Fruit fly (Drosophila melanogaster) whole organism, embryonic: ENCODE measurements around the gene CG4338.

ENCODE experiments used
- Antp ChIP-seq: fragments of 200-800 bp; sonication (Bioruptor generic); optimal IDR thresholded peaks from 3 replicates; lab custom pipeline; 2016; ENCODE audit warnings: missing biosample characterization, missing genetic modification characterization
- Blimp-1 ChIP-seq: fragments of 200-800 bp; sonication (Bioruptor generic); optimal IDR thresholded peaks from 3 replicates; lab custom pipeline; 2018; ENCODE audit warnings: missing biosample characterization, missing genetic modification characterization, mild to moderate bottlenecking, moderate library complexity, missing genetic modification reagents
- CG10462 ChIP-seq: fragments of 200-800 bp; sonication (Bioruptor generic); optimal IDR thresholded peaks from 2 replicates; lab custom pipeline; 2016; ENCODE audit warnings: missing biosample characterization, missing genetic modification characterization
- CG10543 ChIP-seq: fragments of 200-800 bp; sonication (Bioruptor generic); optimal IDR thresholded peaks from 3 replicates; lab custom pipeline; 2017; ENCODE audit warnings: missing biosample characterization, mild to moderate bottlenecking, missing genetic modification characterization, moderate library complexity
- CG15269 ChIP-seq: fragments of 200-800 bp; sonication (Bioruptor generic); optimal IDR thresholded peaks from 2 replicates; lab custom pipeline; 2018; ENCODE audit warnings: missing biosample characterization, mild to moderate bottlenecking, missing genetic modification characterization, moderate library complexity
- CG15601 ChIP-seq: fragments of 200-800 bp; sonication (Bioruptor generic); optimal IDR thresholded peaks from 3 replicates; lab custom pipeline; 2019; ENCODE audit warnings: missing biosample characterization, mild to moderate bottlenecking, missing genetic modification characterization, moderate library complexity
- CG15696 ChIP-seq: fragments of 200-800 bp; sonication (Bioruptor generic); optimal IDR thresholded peaks from 2 replicates; lab custom pipeline; 2019; ENCODE audit warnings: missing biosample characterization, mild to moderate bottlenecking, missing genetic modification characterization, moderate library complexity
- CG16815 ChIP-seq: fragments of 200-800 bp; sonication (Bioruptor generic); optimal IDR thresholded peaks from 3 replicates; lab custom pipeline; 2017; ENCODE audit warnings: missing biosample characterization, mild to moderate bottlenecking, missing genetic modification characterization
- CG17802 ChIP-seq: fragments of 200-800 bp; sonication (Bioruptor generic); optimal IDR thresholded peaks from 2 replicates; lab custom pipeline; 2018; ENCODE audit warnings: missing biosample characterization, mild to moderate bottlenecking, missing genetic modification characterization, moderate library complexity
- CG18476 ChIP-seq: fragments of 200-800 bp; sonication (Bioruptor generic); optimal IDR thresholded peaks from 2 replicates; lab custom pipeline; 2016; ENCODE audit warnings: missing biosample characterization, mild to moderate bottlenecking, missing genetic modification characterization
- CG2120 ChIP-seq: fragments of 200-800 bp; sonication (Bioruptor generic); optimal IDR thresholded peaks from 3 replicates; lab custom pipeline; 2016; ENCODE audit warnings: missing biosample characterization, missing genetic modification characterization
- CG34224 ChIP-seq: fragments of 200-800 bp; sonication (Bioruptor generic); IDR thresholded peaks from 3 replicates; pipeline ENCODE4 v1.3.6; 2022; ENCODE audit warnings: missing biosample characterization, missing genetic modification characterization; ENCODE audit not compliant: partially characterized antibody
- CG42726 ChIP-seq: fragments of 200-800 bp; sonication (Bioruptor generic); IDR thresholded peaks from 2 replicates; pipeline ENCODE4 v1.3.6; 2022; ENCODE audit warnings: missing biosample characterization, missing genetic modification characterization; ENCODE audit not compliant: partially characterized antibody
- CG6813 ChIP-seq: fragments of 200-800 bp; sonication (Bioruptor generic); optimal IDR thresholded peaks from 2 replicates; lab custom pipeline; 2017; ENCODE audit warnings: missing biosample characterization, missing genetic modification characterization, mild to moderate bottlenecking, moderate library complexity, missing genetic modification reagents
- CG6854 ChIP-seq: fragments of 200-800 bp; sonication (Bioruptor generic); optimal IDR thresholded peaks from 3 replicates; lab custom pipeline; 2017; ENCODE audit warnings: missing biosample characterization, mild to moderate bottlenecking, missing genetic modification characterization
- CG7745 ChIP-seq: fragments of 200-800 bp; sonication (Bioruptor generic); optimal IDR thresholded peaks from 2 replicates; lab custom pipeline; 2018; ENCODE audit warnings: missing biosample characterization, mild to moderate bottlenecking, missing genetic modification characterization, moderate library complexity
- CG9817 ChIP-seq: fragments of 200-800 bp; sonication (Bioruptor generic); optimal IDR thresholded peaks from 2 replicates; lab custom pipeline; 2018; ENCODE audit warnings: missing biosample characterization, mild to moderate bottlenecking, missing genetic modification characterization, moderate library complexity
- CkIIα-i1 ChIP-seq: fragments of 200-800 bp; sonication (Bioruptor generic); IDR thresholded peaks from 2 replicates; pipeline ENCODE4 v1.3.6; 2022; ENCODE audit warnings: missing biosample characterization, missing genetic modification characterization
- E2f2 ChIP-seq: fragments of 200-800 bp; sonication (Bioruptor generic); IDR thresholded peaks from 2 replicates; pipeline ENCODE4 v1.3.6; 2022; ENCODE audit warnings: missing biosample characterization, missing genetic modification characterization
- GATAe ChIP-seq: fragments of 200-800 bp; sonication (Bioruptor generic); conservative IDR thresholded peaks from 2 replicates; pipeline ENCODE4 v1.3.6; 2022; ENCODE audit warnings: missing biosample characterization, missing genetic modification characterization
- Hr51 ChIP-seq, 2 experiments: fragments of 200-800 bp; sonication (Bioruptor generic); optimal IDR thresholded peaks; 2 replicates in 1 of 2; 3 replicates in 1 of 2; lab custom pipeline; 2016 to 2018; ENCODE audit warnings: missing biosample characterization in 2 of 2, missing genetic modification characterization in 2 of 2, mild to moderate bottlenecking in 1 of 2, moderate library complexity in 1 of 2
- Lhr ChIP-seq: fragments of 200-800 bp; sonication (Bioruptor generic); optimal IDR thresholded peaks from 3 replicates; lab custom pipeline; 2017; ENCODE audit warnings: mild to moderate bottlenecking, missing biosample characterization, missing genetic modification reagents, missing genetic modification characterization
- Lpt ChIP-seq: fragments of >200 bp; optimal IDR thresholded peaks from 2 replicates; lab custom pipeline; 2018; ENCODE audit warnings: missing biosample characterization, missing genetic modification characterization
- MBD-R2 ChIP-seq: fragments of 200-800 bp; sonication (Bioruptor generic); IDR thresholded peaks from 2 replicates; pipeline ENCODE4 v1.3.6; 2022; ENCODE audit warnings: missing biosample characterization, missing genetic modification characterization
- Max ChIP-seq: fragments of 200-800 bp; sonication (Bioruptor generic); optimal IDR thresholded peaks from 2 replicates; lab custom pipeline; 2016; ENCODE audit warnings: missing biosample characterization, mild to moderate bottlenecking, missing genetic modification characterization
- Rfx ChIP-seq: fragments of 200-800 bp; sonication (Bioruptor generic); IDR thresholded peaks from 2 replicates; pipeline ENCODE4 v1.3.6; 2022; ENCODE audit warnings: missing biosample characterization, missing genetic modification characterization
- Sin3A ChIP-seq: fragments of >200 bp; optimal IDR thresholded peaks from 2 replicates; lab custom pipeline; 2018
- Sry-δ ChIP-seq: fragments of 200-800 bp; sonication (Bioruptor generic); optimal IDR thresholded peaks from 2 replicates; lab custom pipeline; 2016; ENCODE audit warnings: missing biosample characterization, missing genetic modification characterization
- amos ChIP-seq: fragments of 200-800 bp; sonication (Bioruptor generic); IDR thresholded peaks from 2 replicates; pipeline ENCODE4 v1.3.6; 2022; ENCODE audit warnings: missing biosample characterization, missing genetic modification characterization; ENCODE audit not compliant: partially characterized antibody
- ap ChIP-seq: fragments of 200-800 bp; sonication (Bioruptor generic); IDR thresholded peaks from 2 replicates; pipeline ENCODE4 v1.3.6; 2022; ENCODE audit warnings: missing biosample characterization, missing genetic modification characterization
- br ChIP-seq: fragments of >200 bp; optimal IDR thresholded peaks from 2 replicates; lab custom pipeline; 2017
- bsh ChIP-seq, 2 experiments: fragments of 200-800 bp; sonication (Bioruptor generic); optimal IDR thresholded peaks; 2 replicates each; lab custom pipeline; 2017 to 2018; ENCODE audit warnings: mild to moderate bottlenecking in 2 of 2, missing biosample characterization in 2 of 2, missing genetic modification characterization in 2 of 2, moderate library complexity in 1 of 2
- caup ChIP-seq: fragments of 200-800 bp; sonication (Bioruptor generic); optimal IDR thresholded peaks from 3 replicates; lab custom pipeline; 2017; ENCODE audit warnings: missing biosample characterization, mild to moderate bottlenecking, missing genetic modification characterization, moderate library complexity; ENCODE audit not compliant: severe bottlenecking
- ci ChIP-seq: fragments of 200-800 bp; sonication (Bioruptor generic); IDR thresholded peaks from 3 replicates; pipeline ENCODE4 v1.3.6; 2022; ENCODE audit warnings: missing biosample characterization, missing genetic modification characterization
- crc ChIP-seq: fragments of 200-800 bp; sonication (Bioruptor generic); optimal IDR thresholded peaks from 2 replicates; lab custom pipeline; 2016; ENCODE audit warnings: missing biosample characterization, missing genetic modification characterization
- crp ChIP-seq, 2 experiments: fragments of 200-800 bp; sonication (Bioruptor generic); optimal IDR thresholded peaks; 2 replicates in 1 of 2; 3 replicates in 1 of 2; lab custom pipeline; 2017; ENCODE audit warnings: missing biosample characterization in 2 of 2, missing genetic modification characterization in 2 of 2, mild to moderate bottlenecking in 1 of 2, moderate library complexity in 1 of 2
- en ChIP-seq: fragments of 200-800 bp; sonication (Bioruptor generic); optimal IDR thresholded peaks from 2 replicates; lab custom pipeline; 2016; ENCODE audit warnings: missing biosample characterization, missing genetic modification characterization
- fru ChIP-seq: fragments of >200 bp; optimal IDR thresholded peaks from 2 replicates; lab custom pipeline; 2017
- jumu ChIP-seq: fragments of 200-800 bp; sonication (Bioruptor generic); optimal IDR thresholded peaks from 3 replicates; lab custom pipeline; 2016; ENCODE audit warnings: missing biosample characterization, missing genetic modification characterization
- kah ChIP-seq: fragments of 200-800 bp; sonication (Bioruptor generic); optimal IDR thresholded peaks from 2 replicates; lab custom pipeline; 2018; ENCODE audit warnings: missing biosample characterization, mild to moderate bottlenecking, missing genetic modification characterization
- maf-S ChIP-seq: fragments of 200-800 bp; sonication (Bioruptor generic); optimal IDR thresholded peaks from 2 replicates; lab custom pipeline; 2016; ENCODE audit warnings: missing biosample characterization, missing genetic modification characterization
- sd ChIP-seq: fragments of 200-800 bp; sonication (Bioruptor generic); optimal IDR thresholded peaks from 3 replicates; lab custom pipeline; 2018; ENCODE audit warnings: missing biosample characterization, mild to moderate bottlenecking, missing genetic modification characterization, moderate library complexity
- so ChIP-seq: fragments of 200-800 bp; sonication (Bioruptor generic); IDR thresholded peaks from 3 replicates; pipeline ENCODE4 v1.3.6; 2022; ENCODE audit warnings: missing biosample characterization, missing genetic modification characterization
- stc ChIP-seq: fragments of 200-800 bp; sonication (Bioruptor generic); IDR thresholded peaks from 2 replicates; pipeline ENCODE4 v1.3.6; 2022; ENCODE audit warnings: missing biosample characterization, missing genetic modification characterization
- tap ChIP-seq: fragments of 200-800 bp; optimal IDR thresholded peaks from 3 replicates; lab custom pipeline; 2019; ENCODE audit warnings: missing biosample characterization, mild to moderate bottlenecking, missing genetic modification characterization, moderate library complexity
- unc-4 ChIP-seq: fragments of 200-800 bp; sonication (Bioruptor generic); IDR thresholded peaks from 2 replicates; pipeline ENCODE4 v1.3.6; 2022; ENCODE audit warnings: missing biosample characterization, missing genetic modification characterization; ENCODE audit not compliant: partially characterized antibody

The CG4338 gene

DNA sequence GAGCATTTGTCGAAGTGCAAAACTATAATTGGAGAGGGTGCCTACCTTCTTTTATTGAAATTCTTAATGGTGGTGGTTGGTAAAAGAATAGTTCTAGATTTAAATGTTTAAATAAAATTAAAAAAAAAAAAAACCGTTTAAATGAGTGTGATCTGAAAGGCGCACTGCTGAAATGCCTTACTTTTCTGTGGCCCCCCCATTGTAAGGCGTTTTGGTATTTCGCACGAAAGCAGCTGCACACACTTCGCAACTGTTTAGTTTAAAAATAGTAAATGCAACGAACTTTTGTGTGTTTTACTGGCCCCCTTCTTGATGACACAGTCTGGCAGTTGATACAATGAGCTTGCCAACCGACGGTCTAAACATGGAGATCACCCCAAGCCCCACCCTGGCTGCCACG lies 6.9 kb upstream of the CG4338 start, which contains the start of the genes CG14864 and Zip88E (continued):
- no peak for TF ChIP-seq Blimp-1
- no peak for TF ChIP-seq CG7745 (tag; lab: Kevin White, UChicago)
- TF ChIP-seq E2f2 (GFP tag; lab: Robert Waterston, UW): peak; percentile 76
- TF ChIP-seq amos: peak; percentile 23; the same call in 1 of the 2 replicates
- TF ChIP-seq Lpt (GFP tag; lab: Kevin White, UChicago): no peak
- TF ChIP-seq Sry-δ (GFP tag; lab: Kevin White, UChicago): peak; percentile 20

DNA sequence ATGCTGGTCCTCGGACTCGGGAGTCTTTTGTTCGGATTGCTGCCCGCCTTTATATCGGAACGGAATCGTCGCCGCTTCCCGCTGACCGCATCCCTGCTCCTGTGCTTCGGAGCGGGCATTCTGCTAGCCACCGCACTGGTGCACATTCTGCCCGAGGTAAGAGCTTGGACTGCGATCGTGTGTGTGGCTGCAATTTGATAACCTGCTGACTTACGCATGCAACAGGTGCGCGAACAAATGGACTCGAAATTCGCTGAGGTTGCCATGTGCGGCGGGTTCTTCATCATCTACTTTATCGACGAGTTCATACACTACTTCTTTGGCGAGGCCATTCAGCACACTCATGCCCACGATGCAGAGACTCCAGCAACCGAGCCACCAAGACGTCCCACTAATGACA lies 6.5 kb upstream of the CG4338 start:
- TF ChIP-seq caup (GFP tag; lab: Kevin White, UChicago) (no peak), CG10543 (GFP tag; lab: Kevin White, UChicago) (no peak), CG6813 (no peak), CG6854 (GFP tag; lab: Kevin White, UChicago) (no peak), tap (tag; lab: Kevin White, UChicago) (no peak), so (GFP tag; lab: Robert Waterston, UW) (no peak), CG15696 (no peak), Max (no peak), unc-4 (GFP tag; lab: Robert Waterston, UW) (no peak), jumu (GFP tag; lab: Kevin White, UChicago) (no peak), CG34224 (0 out of 3 replicates have a peak, but pooled peaks have one; percentile 27), CG9817 (tag; lab: Kevin White, UChicago) (no peak), fru (no peak), CkIIα-i1 (GFP tag; lab: Robert Waterston, UW) (no peak), CG18476 (GFP tag; lab: Kevin White, UChicago) (no peak), kah (GFP tag; lab: Kevin White, UChicago) (peak; percentile 71), sd (tag; lab: Kevin White, UChicago) (no peak)

DNA sequence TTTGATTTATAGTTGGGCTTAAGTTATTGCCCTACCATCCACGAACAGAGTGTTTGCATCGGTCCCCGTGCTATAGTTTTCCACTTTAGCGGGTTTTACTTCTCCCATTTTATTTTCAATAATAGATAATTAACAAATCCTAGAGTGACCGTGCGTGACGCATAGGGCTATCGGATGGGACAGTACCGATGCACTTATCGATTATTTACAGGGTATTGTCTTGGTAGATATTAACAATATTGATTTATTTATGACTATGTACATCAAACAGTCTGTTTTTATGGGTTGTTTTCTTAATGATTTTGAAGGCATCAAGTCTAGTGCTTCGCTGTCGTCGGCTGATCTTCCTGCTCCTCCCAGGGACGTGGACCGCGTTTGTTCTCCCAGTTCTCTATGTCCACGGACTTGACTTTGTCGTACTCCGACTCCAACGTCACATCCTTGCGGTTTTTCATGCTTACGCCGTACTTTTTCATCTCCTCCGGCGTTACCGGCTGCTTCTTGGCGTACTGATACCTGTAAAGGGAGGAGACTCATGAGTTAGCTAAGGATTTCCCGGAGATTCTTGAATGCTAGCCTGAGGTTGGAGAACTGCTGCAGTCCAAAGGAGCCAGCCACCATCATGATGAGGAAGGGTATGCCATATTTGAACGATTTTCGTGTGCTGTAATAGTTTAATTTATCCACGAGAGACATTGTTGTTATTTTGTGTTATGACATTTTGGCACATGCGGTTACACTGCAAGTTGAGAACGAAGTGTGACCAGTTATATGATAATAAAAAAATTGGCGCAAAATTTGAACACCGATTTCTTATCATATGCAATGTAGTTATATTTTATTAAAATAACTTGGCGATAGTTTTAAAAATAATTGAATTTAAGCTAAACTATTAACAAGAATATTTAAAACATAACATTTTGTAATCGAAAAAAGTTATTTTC lies 2.9 kb downstream of the CG4338 start, which contains the start of the genes MRG15 and Tm1:
MRG15 (minus strand) TSS at position 184 of the 944 bp plus-strand sequence.
Tm1 (plus strand) TSS at position 295 of the 944 bp plus-strand sequence.
- no peak for TF ChIP-seq Lhr (GFP tag; lab: Kevin White, UChicago)
- TF ChIP-seq CG17802 (tag; lab: Kevin White, UChicago): no peak
- no peak for TF ChIP-seq crp (GFP tag; optimal IDR thresholded peaks at IDR 0.05; lab: Kevin White, UChicago)
- peak; percentile 50 for TF ChIP-seq Sin3A (lab: Kevin White, UChicago)
- no peak for TF ChIP-seq ap (GFP tag; lab: Robert Waterston, UW)
- 0 out of 2 replicates have a peak, but pooled peaks have one; percentile 38 for TF ChIP-seq Rfx
- no peak for TF ChIP-seq CG15601 (tag; lab: Kevin White, UChicago)
- peak; percentile 9 for TF ChIP-seq CG2120
- TF ChIP-seq maf-S: no peak
- TF ChIP-seq CG15269 (tag; lab: Kevin White, UChicago): no peak
- TF ChIP-seq Antp: no peak
- TF ChIP-seq en (GFP tag; lab: Kevin White, UChicago): no peak
- no peak for TF ChIP-seq kah (GFP tag; lab: Kevin White, UChicago)
- TF ChIP-seq E2f2 (GFP tag; lab: Robert Waterston, UW): peak; percentile 91
- no peak for TF ChIP-seq CG42726 (GFP tag; lab: Robert Waterston, UW)
- no peak for TF ChIP-seq stc (GFP tag; lab: Robert Waterston, UW)
- TF ChIP-seq CG16815 (GFP tag; lab: Kevin White, UChicago): no peak
- peak; percentile 79 for TF ChIP-seq MBD-R2 (GFP tag; lab: Robert Waterston, UW)
- no peak for TF ChIP-seq Hr51 (GFP tag; optimal IDR thresholded peaks at IDR 0.05; lab: Kevin White, UChicago)
- TF ChIP-seq ci (GFP tag; lab: Robert Waterston, UW): 0 out of 3 replicates have a peak, but pooled peaks have one; percentile 36
- TF ChIP-seq br: no peak
- no peak for TF ChIP-seq bsh (GFP tag; optimal IDR thresholded peaks at IDR 0.05; lab: Kevin White, UChicago)
- TF ChIP-seq GATAe (GFP tag; lab: Robert Waterston, UW): no peak
- no peak for TF ChIP-seq crc (GFP tag; lab: Kevin White, UChicago)
- no peak for TF ChIP-seq CG10462 (GFP tag; lab: Kevin White, UChicago)
